Worm (Caenorhabditis elegans) whole organism, young adult: Measurements from ENCODE around the gene nhr-198.

Experiments
- F33H1.4 ChIP-seq: fragments of 200-800 bp; sonication (Bioruptor generic); IDR thresholded peaks from 2 replicates; pipeline ENCODE4 v1.3.6; 2022; ENCODE audit warnings: missing genetic modification reagents, missing genetic modification characterization, missing compliant biosample characterization
- aptf-2 ChIP-seq: fragments of 200-800 bp; sonication (Bioruptor generic); conservative IDR thresholded peaks from 2 replicates; pipeline ENCODE4 v1.3.6; 2022; ENCODE audit warnings: missing genetic modification reagents, missing genetic modification characterization, missing compliant biosample characterization
- ceh-58 ChIP-seq: fragments of 200-800 bp; sonication (Bioruptor generic); IDR thresholded peaks from 2 replicates; pipeline ENCODE4 v1.3.6; 2022; ENCODE audit warnings: missing genetic modification characterization, missing compliant biosample characterization
- dpff-1 ChIP-seq: sonication (generic microtip); optimal IDR thresholded peaks from 2 replicates; lab custom pipeline; 2017; ENCODE audit warnings: mild to moderate bottlenecking, missing genetic modification characterization, missing compliant biosample characterization
- ekl-4 ChIP-seq: fragments of 200-800 bp; sonication (Bioruptor generic); IDR thresholded peaks from 2 replicates; pipeline ENCODE4 v1.3.6; 2022; ENCODE audit warnings: missing genetic modification reagents, missing genetic modification characterization, missing compliant biosample characterization
- gei-17 ChIP-seq: fragments of 200-800 bp; sonication (Bioruptor generic); optimal IDR thresholded peaks from 2 replicates; lab custom pipeline; 2018; ENCODE audit warnings: mild to moderate bottlenecking, missing genetic modification characterization, missing compliant biosample characterization
- let-526 ChIP-seq: fragments of 200-800 bp; sonication (Bioruptor generic); IDR thresholded peaks from 2 replicates; pipeline ENCODE4 v1.3.6; 2022; ENCODE audit warnings: missing genetic modification reagents, missing genetic modification characterization, missing compliant biosample characterization
- lin-26 ChIP-seq: fragments of 200-800 bp; sonication (Bioruptor generic); IDR thresholded peaks from 2 replicates; pipeline ENCODE4 v1.3.6; 2022; ENCODE audit warnings: missing genetic modification reagents, missing genetic modification characterization, missing compliant biosample characterization
- lsl-1 ChIP-seq: fragments of 200-800 bp; sonication (Bioruptor generic); optimal IDR thresholded peaks from 2 replicates; lab custom pipeline; 2018; ENCODE audit warnings: mild to moderate bottlenecking, missing genetic modification characterization, moderate library complexity, missing compliant biosample characterization
- madf-6 ChIP-seq: fragments of 200-800 bp; sonication (Bioruptor generic); IDR thresholded peaks from 2 replicates; pipeline ENCODE4 v1.3.6; 2022; ENCODE audit warnings: missing genetic modification reagents, missing genetic modification characterization, missing compliant biosample characterization
- nfya-2 ChIP-seq: fragments of 200-800 bp; sonication (Bioruptor generic); IDR thresholded peaks from 2 replicates; pipeline ENCODE4 v1.3.6; 2022; ENCODE audit warnings: missing genetic modification reagents, missing genetic modification characterization, missing compliant biosample characterization
- snpc-1.3 ChIP-seq: sonication (generic microtip); optimal IDR thresholded peaks from 2 replicates; lab custom pipeline; 2017; ENCODE audit warnings: missing genetic modification characterization, mild to moderate bottlenecking, missing compliant biosample characterization, antibody characterized with exemption, moderate library complexity, missing genotype, missing genetic modification reagents; ENCODE audit not compliant: insufficient read depth

DNA sequence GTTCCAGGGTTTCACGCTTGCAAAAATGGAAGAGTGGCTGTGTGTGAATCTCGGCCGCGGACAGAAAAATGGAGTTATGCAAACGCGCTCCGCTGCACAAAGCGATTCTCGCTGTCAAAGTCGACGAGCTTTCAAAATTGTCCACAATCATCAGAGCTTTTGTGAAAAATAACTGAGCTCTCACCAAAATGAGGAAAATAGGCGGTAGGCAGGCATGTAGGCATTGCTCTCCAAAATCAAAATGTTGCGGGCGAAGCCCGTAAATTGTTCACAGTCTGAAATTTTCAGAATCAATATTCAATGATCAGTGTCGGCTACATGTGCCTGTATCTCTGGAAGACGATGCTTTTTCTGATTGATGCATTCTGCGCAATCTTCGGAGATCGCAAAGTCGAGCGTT, 24.9 kb upstream of the nhr-198 start, which contains the start of gene K06B4.4:
- TF ChIP-seq F33H1.4: no peak
- no peak for TF ChIP-seq dpff-1 (tag; lab: Kevin White, UChicago)
- no peak for TF ChIP-seq snpc-1.3 (tag; lab: Kevin White, UChicago)
- no peak for TF ChIP-seq lsl-1 (GFP tag; lab: Kevin White, UChicago)
- no peak for TF ChIP-seq let-526 (GFP tag; lab: Robert Waterston, UW)
- no peak for TF ChIP-seq madf-6 (GFP tag; lab: Robert Waterston, UW)
- TF ChIP-seq gei-17 (GFP tag; lab: Kevin White, UChicago): no peak
- no peak for TF ChIP-seq ekl-4 (GFP tag; lab: Robert Waterston, UW)
- TF ChIP-seq aptf-2 (GFP tag; lab: Robert Waterston, UW): no peak
- TF ChIP-seq ceh-58: no peak
- no peak for TF ChIP-seq lin-26 (GFP tag; lab: Robert Waterston, UW)
- no peak for TF ChIP-seq nfya-2 (GFP tag; lab: Robert Waterston, UW)
